Worm (Caenorhabditis elegans): ENCODE data around the gene K01A6.5.

ce11 chrIV:11695634-11696033 is 46.9 kb upstream of the K01A6.5 start:
- TF ChIP-seq ref-1 (GFP tag; conservative IDR thresholded peaks at IDR 0.05) (no peak), T22C8.4 (GFP tag; IDR thresholded peaks at IDR 0.05) (no peak)

All from whole organism, midembryonic.